Worm (Caenorhabditis elegans) whole organism, midembryonic: ENCODE data around the gene C51E3.6.

Experiments used
- T22C8.4 ChIP-seq: fragments of 200-800 bp; sonication (Bioruptor generic); IDR thresholded peaks from 2 replicates; pipeline ENCODE4 v1.3.6; 2022; ENCODE audit warnings: missing genetic modification characterization, missing compliant biosample characterization
- cog-1 ChIP-seq: sonication (generic microtip); optimal IDR thresholded peaks from 2 replicates; lab custom pipeline; 2016; ENCODE audit warnings: missing genetic modification characterization, missing compliant biosample characterization
- flt-1 ChIP-seq: fragments of 200-800 bp; sonication (Bioruptor generic); IDR thresholded peaks from 2 replicates; pipeline ENCODE4 v1.3.6; 2022; ENCODE audit warnings: missing genetic modification characterization, missing compliant biosample characterization
- klf-2 ChIP-seq: fragments of 200-800 bp; sonication (Bioruptor generic); conservative IDR thresholded peaks from 2 replicates; pipeline ENCODE4 v1.3.6; 2022; ENCODE audit warnings: missing genetic modification reagents, missing genetic modification characterization, missing compliant biosample characterization
- med-1 ChIP-seq: sonication (generic microtip); optimal IDR thresholded peaks from 2 replicates; lab custom pipeline; 2017; ENCODE audit warnings: missing genetic modification characterization, mild to moderate bottlenecking, missing compliant biosample characterization, antibody characterized with exemption, missing genetic modification reagents; ENCODE audit not compliant: insufficient read depth
- ref-1 ChIP-seq: fragments of 200-800 bp; sonication (Bioruptor generic); conservative IDR thresholded peaks from 2 replicates; pipeline ENCODE4 v1.3.6; 2022; ENCODE audit warnings: missing genetic modification reagents, missing genetic modification characterization, missing compliant biosample characterization
- tab-1 ChIP-seq: fragments of 200-800 bp; sonication (Bioruptor generic); IDR thresholded peaks from 2 replicates; pipeline ENCODE4 v1.3.6; 2022; ENCODE audit warnings: missing genetic modification characterization, missing compliant biosample characterization
- ztf-23 ChIP-seq: fragments of 200-800 bp; sonication (Bioruptor generic); IDR thresholded peaks from 2 replicates; pipeline ENCODE4 v1.3.6; 2022; ENCODE audit warnings: missing genetic modification reagents, missing genetic modification characterization, missing compliant biosample characterization
- ztf-29 ChIP-seq: fragments of 200-800 bp; sonication (Bioruptor generic); IDR thresholded peaks from 2 replicates; pipeline ENCODE4 v1.3.6; 2022; ENCODE audit warnings: missing genetic modification reagents, missing genetic modification characterization, missing compliant biosample characterization

Gene C51E3.6

ce11 chrV:10166368-10166767 is at the start of gene C51E3.6:
TSS of gene C51E3.6 (minus strand) at chrV:10166468.
- no peak for TF ChIP-seq med-1 (GFP tag; lab: Kevin White, UChicago)
- no peak for TF ChIP-seq T22C8.4 (GFP tag; lab: Robert Waterston, UW)
- no peak for TF ChIP-seq klf-2 (GFP tag; lab: Robert Waterston, UW)
- no peak for TF ChIP-seq flt-1 (GFP tag; lab: Robert Waterston, UW)
- no peak for TF ChIP-seq ref-1
- no peak for TF ChIP-seq ztf-29
- no peak for TF ChIP-seq ztf-23 (GFP tag; lab: Robert Waterston, UW)
- no peak for TF ChIP-seq tab-1 (GFP tag; lab: Robert Waterston, UW)
- no peak for TF ChIP-seq cog-1 (tag; lab: Kevin White, UChicago)

DNA sequence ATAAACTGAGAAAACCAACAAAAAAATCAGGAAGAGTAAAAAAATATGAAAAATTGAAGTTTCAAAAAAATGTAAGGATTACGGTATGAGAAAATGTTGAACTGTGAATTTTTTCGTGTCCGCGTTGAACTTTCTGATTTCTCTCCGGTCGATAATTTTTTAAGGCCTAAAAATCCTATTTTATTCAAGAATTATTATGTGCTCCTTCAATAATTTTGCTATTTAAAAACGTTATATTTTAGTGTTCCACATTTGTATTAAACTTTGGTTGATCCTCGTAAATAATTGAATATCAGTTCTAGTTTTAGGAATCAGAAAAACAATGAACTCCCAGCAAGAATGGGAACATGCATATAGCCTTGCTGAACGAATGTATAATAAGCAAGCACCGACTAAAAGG is 46.4 kb upstream of the C51E3.6 start, which contains the start of gene hpo-40:
hpo-40 (plus strand) TSS at position 301 of the 400 bp plus-strand sequence.
- TF ChIP-seq med-1 (GFP tag; lab: Kevin White, UChicago) (no peak), cog-1 (tag; lab: Kevin White, UChicago) (no peak), ref-1 (no peak)

DNA sequence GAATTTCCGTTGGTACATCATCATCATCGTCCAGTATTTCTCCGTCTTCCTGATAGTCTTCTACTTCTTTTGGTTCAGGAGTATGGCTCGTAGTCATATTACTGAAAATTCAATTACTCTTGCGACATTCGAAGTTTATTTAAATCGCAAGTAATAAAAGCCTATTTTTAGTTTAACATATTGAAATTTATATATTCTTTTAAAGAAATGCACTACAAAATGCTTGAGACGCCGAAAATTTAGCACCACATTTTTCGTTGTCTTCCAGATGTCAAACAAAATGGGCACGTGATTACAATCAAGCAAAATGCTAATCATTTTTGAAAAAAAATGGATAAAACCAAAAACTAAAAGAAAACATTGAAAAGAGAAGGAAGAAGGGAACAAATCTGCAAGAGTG is 45.8 kb upstream of the C51E3.6 start, which contains the start of gene zhit-3:
zhit-3 (minus strand) TSS at position 101 of the 400 bp plus-strand sequence.
- TF ChIP-seq ztf-23 (GFP tag; lab: Robert Waterston, UW) (no peak), T22C8.4 (GFP tag; lab: Robert Waterston, UW) (no peak), ref-1 (no peak), cog-1 (tag; lab: Kevin White, UChicago) (no peak), klf-2 (GFP tag; lab: Robert Waterston, UW) (no peak), ztf-29 (no peak), tab-1 (GFP tag; lab: Robert Waterston, UW) (no peak), med-1 (GFP tag; lab: Kevin White, UChicago) (no peak), flt-1 (GFP tag; lab: Robert Waterston, UW) (no peak)

DNA sequence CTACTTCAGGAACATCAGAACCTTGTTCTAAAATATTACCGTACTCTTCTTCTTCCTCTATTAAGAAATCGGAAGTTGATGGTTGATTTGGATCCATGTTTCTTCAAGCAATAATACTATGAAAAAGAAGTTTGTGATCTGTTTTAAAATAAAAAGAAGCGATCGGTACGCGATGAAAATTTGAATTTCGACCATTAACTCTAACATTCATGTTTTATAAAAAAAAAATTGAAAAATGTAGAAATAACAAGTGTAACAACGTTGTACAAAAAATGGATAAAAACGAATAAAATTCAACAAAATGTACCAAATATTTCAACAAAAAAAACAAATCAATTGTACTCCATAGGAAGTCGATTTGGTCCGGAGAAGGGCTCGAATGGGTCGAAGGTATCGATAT is 44.0 kb upstream of the C51E3.6 start, which contains the start of gene tftc-3:
tftc-3 (minus strand) TSS at position 101 of the 400 bp plus-strand sequence.
- TF ChIP-seq klf-2 (GFP tag; lab: Robert Waterston, UW) = no peak
- no peak for TF ChIP-seq ztf-23 (GFP tag; lab: Robert Waterston, UW)
- no peak for TF ChIP-seq ztf-29
- no peak for TF ChIP-seq med-1 (GFP tag; lab: Kevin White, UChicago)
- no peak for TF ChIP-seq T22C8.4 (GFP tag; lab: Robert Waterston, UW)
- no peak for TF ChIP-seq cog-1 (tag; lab: Kevin White, UChicago)
- TF ChIP-seq ref-1 = no peak
- TF ChIP-seq flt-1 (GFP tag; lab: Robert Waterston, UW) = no peak
- TF ChIP-seq tab-1 (GFP tag; lab: Robert Waterston, UW) = no peak

DNA sequence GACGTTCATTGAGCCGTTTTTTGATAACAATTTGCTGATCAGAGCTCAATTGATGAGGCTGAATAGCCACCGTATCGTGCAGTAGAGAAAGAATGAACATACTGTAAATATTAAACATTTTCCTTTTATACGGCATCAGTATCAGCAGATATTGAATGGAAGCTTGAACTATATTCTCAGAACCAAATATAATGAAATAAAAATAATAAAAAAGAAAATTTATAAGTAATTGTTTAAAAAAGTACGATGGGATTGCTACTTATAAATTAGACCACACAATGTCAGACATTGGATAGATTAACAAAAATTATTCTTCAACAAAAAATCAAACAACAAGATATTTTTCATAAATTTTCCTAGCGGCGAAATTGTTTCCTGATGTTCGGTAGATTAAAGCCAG is 40.2 kb upstream of the C51E3.6 start, which contains the start of gene rpc-25:
rpc-25 (minus strand) TSS at position 101 of the 400 bp plus-strand sequence.
- TF ChIP-seq flt-1 (GFP tag; lab: Robert Waterston, UW) (no peak), ztf-29 (no peak), ref-1 (no peak), T22C8.4 (GFP tag; lab: Robert Waterston, UW) (no peak), cog-1 (tag; lab: Kevin White, UChicago) (no peak), ztf-23 (GFP tag; lab: Robert Waterston, UW) (no peak), med-1 (GFP tag; lab: Kevin White, UChicago) (no peak), klf-2 (GFP tag; lab: Robert Waterston, UW) (no peak), tab-1 (GFP tag; lab: Robert Waterston, UW) (no peak)

ce11 chrV:10205483-10205882 is 39.2 kb upstream of the C51E3.6 start, which contains the start of gene ZK856.16:
TSS of gene ZK856.16 (minus strand) at chrV:10205583.
- TF ChIP-seq flt-1 (GFP tag; lab: Robert Waterston, UW) (no peak), med-1 (GFP tag; lab: Kevin White, UChicago) (no peak), klf-2 (GFP tag; lab: Robert Waterston, UW) (no peak), cog-1 (tag; lab: Kevin White, UChicago) (no peak), ztf-29 (no peak), T22C8.4 (GFP tag; lab: Robert Waterston, UW) (no peak), ztf-23 (GFP tag; lab: Robert Waterston, UW) (no peak), ref-1 (no peak), tab-1 (GFP tag; lab: Robert Waterston, UW) (no peak)

- TF ChIP-seq tab-1 (GFP tag; lab: Robert Waterston, UW) (no peak), ztf-29 (no peak), klf-2 (GFP tag; lab: Robert Waterston, UW) (no peak), T22C8.4 (GFP tag; lab: Robert Waterston, UW) (no peak), flt-1 (GFP tag; lab: Robert Waterston, UW) (no peak), cog-1 (tag; lab: Kevin White, UChicago) (no peak), ref-1 (no peak), ztf-23 (GFP tag; lab: Robert Waterston, UW) (no peak), med-1 (GFP tag; lab: Kevin White, UChicago) (no peak)
Observed at ce11 chrV:10204863-10205338, 38.6 kb upstream of the C51E3.6 start, which contains the start of the genes ZK856.19 and ZK856.11. TSS of gene ZK856.19 (minus strand) at chrV:10204913. TSS of gene ZK856.11 (minus strand) at chrV:10204938.

- TF ChIP-seq tab-1 (GFP tag; lab: Robert Waterston, UW) = no peak
- no peak for TF ChIP-seq med-1 (GFP tag; lab: Kevin White, UChicago)
- TF ChIP-seq ref-1 = no peak
- TF ChIP-seq klf-2 (GFP tag; lab: Robert Waterston, UW) = no peak
- no peak for TF ChIP-seq cog-1 (tag; lab: Kevin White, UChicago)
- TF ChIP-seq ztf-29 = no peak
- no peak; the same call in 1 of the 2 replicates for TF ChIP-seq T22C8.4 (GFP tag; lab: Robert Waterston, UW)
- no peak for TF ChIP-seq ztf-23 (GFP tag; lab: Robert Waterston, UW)
- TF ChIP-seq flt-1 (GFP tag; lab: Robert Waterston, UW) = no peak
Observed at ce11 chrV:10203435-10204009, 37.3 kb upstream of the C51E3.6 start, which contains the start of gene chpf-1. TSS of gene chpf-1 (minus strand) at chrV:10203485.

DNA sequence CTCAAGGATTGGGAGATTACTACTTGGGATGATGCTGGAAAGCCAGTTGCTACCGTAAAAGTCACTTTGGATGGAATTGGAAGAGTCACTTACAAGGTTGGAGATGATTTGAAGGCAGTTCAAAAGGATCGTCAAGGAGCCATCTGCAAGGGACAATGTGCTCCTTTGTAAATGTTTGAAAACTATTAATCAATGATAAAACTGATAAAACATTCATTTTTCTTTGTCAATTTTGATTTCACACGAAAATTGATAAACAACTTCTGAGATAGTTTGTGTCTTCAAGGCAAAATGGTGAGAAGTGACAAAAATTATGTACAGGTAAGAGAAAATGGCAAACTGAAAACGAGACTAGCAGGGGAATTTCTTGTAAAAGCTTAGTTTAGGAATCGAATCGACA is 36.1 kb upstream of the C51E3.6 start:
- TF ChIP-seq ztf-23 (GFP tag; lab: Robert Waterston, UW) (no peak), tab-1 (GFP tag; lab: Robert Waterston, UW) (no peak), med-1 (GFP tag; lab: Kevin White, UChicago) (no peak), T22C8.4 (GFP tag; lab: Robert Waterston, UW) (no peak), ztf-29 (no peak), klf-2 (GFP tag; lab: Robert Waterston, UW) (no peak), ref-1 (no peak), flt-1 (GFP tag; lab: Robert Waterston, UW) (no peak), cog-1 (tag; lab: Kevin White, UChicago) (no peak)
